Fruit fly (Drosophila melanogaster) whole organism, embryonic: Measurements from ENCODE around the gene CG4970.

Experiments
- Bgb ChIP-seq: fragments of 200-800 bp; sonication (Bioruptor generic); IDR thresholded peaks from 2 replicates; pipeline ENCODE4 v1.3.6; 2022; ENCODE audit warnings: missing biosample characterization, missing genetic modification characterization; ENCODE audit not compliant: partially characterized antibody
- CG10979 ChIP-seq: fragments of 200-800 bp; sonication (Bioruptor generic); optimal IDR thresholded peaks from 2 replicates; lab custom pipeline; 2018; ENCODE audit warnings: missing biosample characterization, mild to moderate bottlenecking, missing genetic modification characterization, moderate library complexity
- CG11247 ChIP-seq: fragments of 200-800 bp; sonication (Bioruptor generic); IDR thresholded peaks from 2 replicates; pipeline ENCODE4 v1.3.6; 2022; ENCODE audit warnings: missing biosample characterization, missing genetic modification characterization
- CG11696 ChIP-seq: fragments of 200-800 bp; sonication (Bioruptor generic); IDR thresholded peaks from 2 replicates; pipeline ENCODE4 v1.3.6; 2022; ENCODE audit warnings: missing biosample characterization, missing genetic modification characterization
- CG12155 ChIP-seq: fragments of 200-800 bp; sonication (Bioruptor generic); optimal IDR thresholded peaks from 3 replicates; lab custom pipeline; 2016; ENCODE audit warnings: missing biosample characterization, missing genetic modification characterization
- CG12236 ChIP-seq: fragments of 200-800 bp; sonication (Bioruptor generic); optimal IDR thresholded peaks from 2 replicates; lab custom pipeline; 2016; ENCODE audit warnings: missing biosample characterization, missing genetic modification characterization
- CG13296 ChIP-seq: fragments of 200-800 bp; sonication (Bioruptor generic); optimal IDR thresholded peaks from 3 replicates; lab custom pipeline; 2018; ENCODE audit warnings: missing biosample characterization, mild to moderate bottlenecking, missing genetic modification characterization
- CG13624 ChIP-seq: fragments of 200-800 bp; sonication (Bioruptor generic); optimal IDR thresholded peaks from 2 replicates; lab custom pipeline; 2016; ENCODE audit warnings: missing biosample characterization, missing genetic modification characterization
- CG18476 ChIP-seq: fragments of 200-800 bp; sonication (Bioruptor generic); optimal IDR thresholded peaks from 2 replicates; lab custom pipeline; 2016; ENCODE audit warnings: missing biosample characterization, mild to moderate bottlenecking, missing genetic modification characterization
- CG18599 ChIP-seq: fragments of 200-800 bp; sonication (Bioruptor generic); optimal IDR thresholded peaks from 3 replicates; lab custom pipeline; 2017; ENCODE audit warnings: missing biosample characterization, missing genetic modification characterization, mild to moderate bottlenecking, moderate library complexity, missing genetic modification reagents
- CG2129 ChIP-seq: fragments of 200-800 bp; sonication (Bioruptor generic); IDR thresholded peaks from 2 replicates; pipeline ENCODE4 v1.3.6; 2022; ENCODE audit warnings: missing biosample characterization, missing genetic modification characterization; ENCODE audit not compliant: partially characterized antibody
- CG30403 ChIP-seq: fragments of 200-800 bp; sonication (Bioruptor generic); optimal IDR thresholded peaks from 3 replicates; lab custom pipeline; 2016; ENCODE audit warnings: missing biosample characterization, missing genetic modification characterization
- CG30431 ChIP-seq: fragments of 200-800 bp; sonication (Bioruptor generic); optimal IDR thresholded peaks from 2 replicates; lab custom pipeline; 2017; ENCODE audit warnings: missing biosample characterization, missing genetic modification characterization
- CG3065 ChIP-seq: fragments of 200-800 bp; sonication (Bioruptor generic); optimal IDR thresholded peaks from 2 replicates; lab custom pipeline; 2016; ENCODE audit warnings: missing biosample characterization, missing genetic modification characterization
- CG31224 ChIP-seq: fragments of 200-800 bp; sonication (Bioruptor generic); IDR thresholded peaks from 2 replicates; pipeline ENCODE4 v1.3.6; 2022; ENCODE audit warnings: missing biosample characterization, missing genetic modification characterization
- CG3163 ChIP-seq: fragments of 200-800 bp; sonication (Bioruptor generic); optimal IDR thresholded peaks from 3 replicates; lab custom pipeline; 2016; ENCODE audit warnings: missing biosample characterization, missing genetic modification characterization
- CG32532 ChIP-seq: fragments of 200-800 bp; sonication (Bioruptor generic); IDR thresholded peaks from 2 replicates; pipeline ENCODE4 v1.3.6; 2022; ENCODE audit warnings: missing biosample characterization, missing genetic modification characterization
- CG34422 ChIP-seq: fragments of 200-800 bp; sonication (Bioruptor generic); IDR thresholded peaks from 3 replicates; pipeline ENCODE4 v1.3.6; 2022; ENCODE audit warnings: missing biosample characterization, missing genetic modification characterization
- CG3838 ChIP-seq: fragments of 200-800 bp; sonication (Bioruptor generic); optimal IDR thresholded peaks from 3 replicates; lab custom pipeline; 2016; ENCODE audit warnings: missing biosample characterization, missing genetic modification characterization
- CG7963 ChIP-seq: fragments of 200-800 bp; sonication (Bioruptor generic); IDR thresholded peaks from 3 replicates; pipeline ENCODE4 v1.3.6; 2022; ENCODE audit warnings: missing biosample characterization, missing genetic modification characterization; ENCODE audit not compliant: partially characterized antibody
- CG8478 ChIP-seq: fragments of >200 bp; optimal IDR thresholded peaks from 2 replicates; lab custom pipeline; 2018
- CHES-1-like ChIP-seq: fragments of 200-800 bp; sonication (Bioruptor generic); optimal IDR thresholded peaks from 2 replicates; lab custom pipeline; 2016; ENCODE audit warnings: missing biosample characterization, missing genetic modification characterization
- ERR ChIP-seq: fragments of 200-800 bp; sonication (Bioruptor generic); optimal IDR thresholded peaks from 2 replicates; lab custom pipeline; 2016; ENCODE audit warnings: missing biosample characterization, missing genetic modification characterization
- Ets97D ChIP-seq: fragments of 200-800 bp; sonication (Bioruptor generic); optimal IDR thresholded peaks from 3 replicates; lab custom pipeline; 2016; ENCODE audit warnings: missing biosample characterization, missing genetic modification characterization
- Kr ChIP-seq: fragments of 200-800 bp; sonication (Bioruptor generic); optimal IDR thresholded peaks from 2 replicates; lab custom pipeline; 2017; ENCODE audit warnings: missing biosample characterization, mild to moderate bottlenecking, missing genetic modification characterization
- Myb ChIP-seq: fragments of 200-800 bp; sonication (Bioruptor generic); optimal IDR thresholded peaks from 2 replicates; lab custom pipeline; 2016; ENCODE audit warnings: missing biosample characterization, missing genetic modification characterization
- Nf-YB ChIP-seq: fragments of 200-800 bp; sonication (Bioruptor generic); optimal IDR thresholded peaks from 3 replicates; lab custom pipeline; 2019; ENCODE audit warnings: missing biosample characterization, mild to moderate bottlenecking, missing genetic modification characterization, moderate library complexity
- Ravus ChIP-seq: fragments of 200-800 bp; sonication (Bioruptor generic); IDR thresholded peaks from 2 replicates; pipeline ENCODE4 v1.3.6; 2022; ENCODE audit warnings: missing biosample characterization, missing genetic modification characterization
- abd-A ChIP-seq: fragments of 200-800 bp; sonication (Bioruptor generic); optimal IDR thresholded peaks from 3 replicates; lab custom pipeline; 2019; ENCODE audit warnings: missing biosample characterization, mild to moderate bottlenecking, missing genetic modification characterization, moderate library complexity
- amos ChIP-seq: fragments of 200-800 bp; sonication (Bioruptor generic); IDR thresholded peaks from 2 replicates; pipeline ENCODE4 v1.3.6; 2022; ENCODE audit warnings: missing biosample characterization, missing genetic modification characterization; ENCODE audit not compliant: partially characterized antibody
- chn ChIP-seq: fragments of 200-800 bp; sonication (Bioruptor generic); optimal IDR thresholded peaks from 2 replicates; lab custom pipeline; 2016; ENCODE audit warnings: missing biosample characterization, missing genetic modification characterization
- dati ChIP-seq: fragments of 200-800 bp; sonication (Bioruptor generic); IDR thresholded peaks from 2 replicates; pipeline ENCODE4 v1.3.6; 2022; ENCODE audit warnings: missing biosample characterization, missing genetic modification characterization
- grau ChIP-seq: fragments of 200-800 bp; optimal IDR thresholded peaks from 3 replicates; lab custom pipeline; 2019; ENCODE audit warnings: missing biosample characterization, mild to moderate bottlenecking, missing genetic modification characterization, moderate library complexity
- her ChIP-seq: fragments of 200-800 bp; sonication (Bioruptor generic); optimal IDR thresholded peaks from 2 replicates; lab custom pipeline; 2016; ENCODE audit warnings: missing biosample characterization, missing genetic modification characterization
- hth ChIP-seq: fragments of >200 bp; optimal IDR thresholded peaks from 2 replicates; lab custom pipeline; 2017; ENCODE audit warnings: inconsistent platforms
- jumu ChIP-seq: fragments of 200-800 bp; sonication (Bioruptor generic); optimal IDR thresholded peaks from 3 replicates; lab custom pipeline; 2016; ENCODE audit warnings: missing biosample characterization, missing genetic modification characterization
- klu ChIP-seq: fragments of 200-800 bp; sonication (Bioruptor generic); IDR thresholded peaks from 2 replicates; pipeline ENCODE4 v1.3.6; 2022; ENCODE audit warnings: missing biosample characterization, missing genetic modification characterization
- maf-S ChIP-seq: fragments of 200-800 bp; sonication (Bioruptor generic); optimal IDR thresholded peaks from 2 replicates; lab custom pipeline; 2016; ENCODE audit warnings: missing biosample characterization, missing genetic modification characterization
- odd ChIP-seq: fragments of 200-800 bp; sonication (Bioruptor generic); optimal IDR thresholded peaks from 2 replicates; lab custom pipeline; 2017; ENCODE audit warnings: missing biosample characterization, mild to moderate bottlenecking, missing genetic modification characterization
- onecut ChIP-seq: fragments of 200-800 bp; sonication (Bioruptor generic); IDR thresholded peaks from 2 replicates; pipeline ENCODE4 v1.3.6; 2022; ENCODE audit warnings: missing biosample characterization, missing genetic modification characterization
- p53 ChIP-seq: fragments of 200-800 bp; sonication (Bioruptor generic); optimal IDR thresholded peaks from 2 replicates; lab custom pipeline; 2016; ENCODE audit warnings: missing biosample characterization, missing genetic modification characterization
- prd ChIP-seq, 3 experiments: fragments of >200 bp in 2 of 3; fragments of 200-800 bp in 1 of 3; sonication (Bioruptor generic) in 1 of 3; optimal IDR thresholded peaks in 2 of 3; IDR thresholded peaks in 1 of 3; 2 replicates in 2 of 3; 3 replicates in 1 of 3; pipeline versions ENCODE4 v1.3.6 to Lab custom; 2017 to 2022; ENCODE audit warnings: missing biosample characterization in 1 of 3, missing genetic modification characterization in 1 of 3
- psq ChIP-seq: fragments of 200-800 bp; sonication (Bioruptor generic); optimal IDR thresholded peaks from 2 replicates; lab custom pipeline; 2017; ENCODE audit warnings: missing biosample characterization, missing genetic modification characterization
- sisA ChIP-seq: fragments of 200-800 bp; sonication (Bioruptor generic); IDR thresholded peaks from 2 replicates; pipeline ENCODE4 v1.3.6; 2022; ENCODE audit warnings: missing biosample characterization, missing genetic modification characterization
- sna ChIP-seq: fragments of 200-800 bp; sonication (Bioruptor generic); IDR thresholded peaks from 2 replicates; pipeline ENCODE4 v1.3.6; 2022; ENCODE audit warnings: missing biosample characterization, missing genetic modification characterization; ENCODE audit not compliant: partially characterized antibody
- unc-4 ChIP-seq: fragments of 200-800 bp; sonication (Bioruptor generic); IDR thresholded peaks from 2 replicates; pipeline ENCODE4 v1.3.6; 2022; ENCODE audit warnings: missing biosample characterization, missing genetic modification characterization; ENCODE audit not compliant: partially characterized antibody

The CG4970 gene

dm6 chr2L:11498839-11499238 is 18.4 kb upstream of the CG4970 start, which contains the start of gene Cog8 (continued):
- TF ChIP-seq CG11247 (GFP tag; lab: Robert Waterston, UW) (no peak), Nf-YB (GFP tag; lab: Kevin White, UChicago) (no peak), CG3163 (GFP tag; lab: Kevin White, UChicago) (no peak), CG3065 (peak; percentile 24), p53 (GFP tag; lab: Kevin White, UChicago) (peak; percentile 23), Bgb (no peak), prd (optimal IDR thresholded peaks at IDR 0.05; lab: Kevin White, UChicago) (no peak), prd (GFP tag; IDR thresholded peaks at IDR 0.05; lab: Robert Waterston, UW) (peak; percentile 70), odd (GFP tag; lab: Kevin White, UChicago) (no peak), sisA (GFP tag; lab: Robert Waterston, UW) (peak; percentile 40), CG12236 (GFP tag; lab: Kevin White, UChicago) (no peak), sna (GFP tag; lab: Robert Waterston, UW) (no peak), Kr (no peak), grau (tag; lab: Kevin White, UChicago) (peak; percentile 37), psq (GFP tag; lab: Kevin White, UChicago) (no peak), CG12155 (GFP tag; lab: Kevin White, UChicago) (peak; percentile 39), unc-4 (0 out of 2 replicates have a peak, but pooled peaks have one; percentile 13), amos (GFP tag; lab: Robert Waterston, UW) (no peak; the same call in 1 of the 2 replicates), CG7963 (GFP tag; lab: Robert Waterston, UW) (no peak), CG30431 (GFP tag; lab: Kevin White, UChicago) (peak; percentile 29), onecut (no peak; the same call in 1 of the 2 replicates), jumu (peak; percentile 52), Myb (GFP tag; lab: Kevin White, UChicago) (peak; percentile 99), CG2129 (GFP tag; lab: Robert Waterston, UW) (no peak), CG11696 (GFP tag; lab: Robert Waterston, UW) (no peak), CG30403 (peak; percentile 70), her (GFP tag; lab: Kevin White, UChicago) (peak; percentile 43), CG13296 (no peak), maf-S (GFP tag; lab: Kevin White, UChicago) (peak; percentile 52), Ravus (GFP tag; lab: Robert Waterston, UW) (no peak), CG32532 (GFP tag; lab: Robert Waterston, UW) (peak; percentile 18; the same call in 1 of the 2 replicates), CG13624 (GFP tag; lab: Kevin White, UChicago) (peak; percentile 2), CG18599 (GFP tag; lab: Kevin White, UChicago) (no peak), CG34422 (no peak), CG31224 (no peak), CG8478 (lab: Kevin White, UChicago) (no peak), CG10979 (tag; lab: Kevin White, UChicago) (peak; percentile 20), ERR (GFP tag; lab: Kevin White, UChicago) (no peak), CHES-1-like (GFP tag; lab: Kevin White, UChicago) (peak; percentile 54), CG18476 (no peak), dati (GFP tag; lab: Robert Waterston, UW) (no peak), hth (lab: Kevin White, UChicago) (no peak), abd-A (tag; lab: Kevin White, UChicago) (no peak), klu (GFP tag; lab: Robert Waterston, UW) (no peak), chn (GFP tag; lab: Kevin White, UChicago) (peak; percentile 45), Ets97D (peak; percentile 61), CG3838 (GFP tag; lab: Kevin White, UChicago) (no peak)
